Fruit fly (Drosophila melanogaster): Measurements from ENCODE around the gene smg.
A peak's percentile ranks its signal among the peaks of the same experiment; 100 is the strongest.

DNA sequence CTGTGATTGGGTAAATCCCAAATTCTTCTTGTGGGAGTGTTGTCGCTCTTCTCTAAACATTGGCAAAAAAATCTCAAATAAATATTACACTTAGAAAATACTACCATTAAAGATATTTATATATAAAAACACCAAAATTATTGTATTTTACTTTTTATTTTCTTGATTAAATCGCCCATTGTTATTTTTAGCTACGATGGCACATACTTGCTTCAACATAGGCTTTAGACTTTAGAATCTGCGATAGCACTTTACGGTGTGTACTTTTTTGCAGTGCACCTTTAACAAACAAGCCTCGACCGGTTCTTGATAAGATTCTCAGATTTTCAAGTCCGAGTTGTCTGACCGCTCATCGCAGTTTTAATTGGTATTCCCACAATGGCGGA lies 43.1 kb downstream of the smg start, which contains the start of gene GNBP3:
- TF ChIP-seq CG7101 (tag; optimal IDR thresholded peaks at IDR 0.05): peak; percentile 62
- peak; percentile 90 for TF ChIP-seq kay (GFP tag; ENCODE audit: borderline replicate concordance)
- TF ChIP-seq Mnt (GFP tag; optimal IDR thresholded peaks at IDR 0.05): no peak
- TF ChIP-seq Hr96 (GFP tag; optimal IDR thresholded peaks at IDR 0.05): no peak
- no peak for TF ChIP-seq pad (GFP tag; optimal IDR thresholded peaks at IDR 0.05)
- TF ChIP-seq CG12768 (GFP tag; optimal IDR thresholded peaks at IDR 0.05): peak; percentile 71
- TF ChIP-seq cnc (optimal IDR thresholded peaks at IDR 0.05): no peak
- no peak for TF ChIP-seq CG5204 (GFP tag; optimal IDR thresholded peaks at IDR 0.05)
- no peak for TF ChIP-seq toe (GFP tag; optimal IDR thresholded peaks at IDR 0.05)
- no peak for TF ChIP-seq ovo (GFP tag; optimal IDR thresholded peaks at IDR 0.05)
- TF ChIP-seq cic (GFP tag; optimal IDR thresholded peaks at IDR 0.05): peak; percentile 10
- peak; percentile 76 for TF ChIP-seq CG33017 (tag; optimal IDR thresholded peaks at IDR 0.05)
- no peak for TF ChIP-seq CG11617 (GFP tag; optimal IDR thresholded peaks at IDR 0.05)
